Fruit fly (Drosophila melanogaster): ENCODE measurements around the gene VhaM9.7-a.

VhaM9.7-a gene

DNA sequence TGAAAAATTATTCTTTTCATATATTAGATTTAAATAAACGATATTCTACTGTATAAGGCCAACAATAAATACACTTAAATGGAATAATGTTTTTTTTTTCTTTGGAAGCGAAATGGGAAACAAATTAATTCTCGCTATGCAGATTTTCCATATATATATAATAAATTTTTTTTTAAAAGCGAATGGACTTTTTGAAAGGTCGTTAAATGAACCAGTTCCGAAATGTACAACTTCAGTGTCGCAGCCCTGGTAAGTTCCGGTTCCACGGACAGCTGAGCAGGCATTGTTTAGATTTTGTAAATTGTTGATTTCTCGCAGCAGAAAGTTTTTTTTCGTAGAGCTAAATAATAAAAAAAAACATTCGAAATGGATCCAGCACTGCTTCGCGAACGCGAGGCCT lies 24.3 kb downstream of the VhaM9.7-a start, which contains the start of gene TfIIEbeta (continued):
- TF ChIP-seq CG2116 (GFP tag; optimal IDR thresholded peaks at IDR 0.05) (peak; percentile 16), fd96Cb (tag; optimal IDR thresholded peaks at IDR 0.05) (peak; percentile 24), CG6854 (GFP tag; optimal IDR thresholded peaks at IDR 0.05) (no peak), Dad (GFP tag; optimal IDR thresholded peaks at IDR 0.05) (no peak), CG17186 (GFP tag; optimal IDR thresholded peaks at IDR 0.05) (no peak), HLH54F (GFP tag; optimal IDR thresholded peaks at IDR 0.05) (no peak), D (optimal IDR thresholded peaks at IDR 0.05) (no peak), D (GFP tag; optimal IDR thresholded peaks at IDR 0.05) (peak; percentile 7), E2f2 (GFP tag; IDR thresholded peaks at IDR 0.05) (peak; percentile 44), pzg (GFP tag; optimal IDR thresholded peaks at IDR 0.05) (peak; percentile 43), MESR4 (GFP tag; optimal IDR thresholded peaks at IDR 0.05) (peak; percentile 41), CG2712 (tag; optimal IDR thresholded peaks at IDR 0.05) (peak; percentile 32), pan (optimal IDR thresholded peaks at IDR 0.05) (no peak), pan (GFP tag; optimal IDR thresholded peaks at IDR 0.05 in 1 of 2, IDR thresholded peaks at IDR 0.05 in 1 of 2) (peak in 1 of 2 experiments; percentile 36), D19B (GFP tag; optimal IDR thresholded peaks at IDR 0.05) (no peak), CG10366 (GFP tag; IDR thresholded peaks at IDR 0.05) (peak; percentile 28), YL-1 (GFP tag; optimal IDR thresholded peaks at IDR 0.05) (peak; percentile 61), danr (GFP tag; IDR thresholded peaks at IDR 0.05) (no peak), zfh1 (GFP tag; IDR thresholded peaks at IDR 0.05) (no peak), slbo (GFP tag; IDR thresholded peaks at IDR 0.05) (peak; percentile 54), CG11398 (GFP tag; optimal IDR thresholded peaks at IDR 0.05) (no peak), CG10979 (tag; optimal IDR thresholded peaks at IDR 0.05) (peak; percentile 44), CG2120 (GFP tag; optimal IDR thresholded peaks at IDR 0.05) (peak; percentile 38), CG12236 (GFP tag; optimal IDR thresholded peaks at IDR 0.05) (no peak), Sry-β (GFP tag; optimal IDR thresholded peaks at IDR 0.05) (peak; percentile 25), amos (GFP tag; IDR thresholded peaks at IDR 0.05; ENCODE audit: partially characterized antibody) (peak; percentile 42; the same call in 1 of the 2 replicates), CG6654 (GFP tag; optimal IDR thresholded peaks at IDR 0.05) (no peak), Myb (GFP tag; optimal IDR thresholded peaks at IDR 0.05) (peak; percentile 74), ci (GFP tag; IDR thresholded peaks at IDR 0.05) (peak; percentile 44; the same call in 2 of the 3 replicates), CG17361 (GFP tag; IDR thresholded peaks at IDR 0.05) (peak; percentile 55; the same call in 2 of the 3 replicates), B-H1 (GFP tag; IDR thresholded peaks at IDR 0.05) (no peak), Med (GFP tag) (peak; percentile 59), Asciz (GFP tag; optimal IDR thresholded peaks at IDR 0.05) (peak; percentile 28), nom (GFP tag; optimal IDR thresholded peaks at IDR 0.05) (peak; percentile 16), CG10654 (GFP tag; optimal IDR thresholded peaks at IDR 0.05) (peak; percentile 5), dmrt11E (tag; optimal IDR thresholded peaks at IDR 0.05) (peak; percentile 23), CG10462 (GFP tag; optimal IDR thresholded peaks at IDR 0.05) (no peak), psq (GFP tag; optimal IDR thresholded peaks at IDR 0.05) (no peak), CG15514 (GFP tag; optimal IDR thresholded peaks at IDR 0.05) (peak; percentile 100), CG31224 (GFP tag; IDR thresholded peaks at IDR 0.05) (no peak), sna (GFP tag; IDR thresholded peaks at IDR 0.05; ENCODE audit: partially characterized antibody) (peak; percentile 45; the same call in 1 of the 2 replicates), phol (tag; optimal IDR thresholded peaks at IDR 0.05) (peak; percentile 39), Fer3 (tag; optimal IDR thresholded peaks at IDR 0.05) (peak; percentile 46), CoRest (tag; optimal IDR thresholded peaks at IDR 0.05) (peak; percentile 42), CG17359 (tag; optimal IDR thresholded peaks at IDR 0.05) (peak; percentile 66), CG11560 (tag; IDR thresholded peaks at IDR 0.05) (no peak), CG15601 (tag; optimal IDR thresholded peaks at IDR 0.05) (peak; percentile 18), CG14441 (GFP tag; IDR thresholded peaks at IDR 0.05) (no peak), CG10321 (GFP tag; IDR thresholded peaks at IDR 0.05) (no peak), CG4424 (GFP tag; optimal IDR thresholded peaks at IDR 0.05) (peak; percentile 50), caup (GFP tag; optimal IDR thresholded peaks at IDR 0.05; ENCODE audit: severe bottlenecking) (peak; percentile 2)
